Fruit fly (Drosophila melanogaster): ENCODE results near the gene CG32536.

CG32536 gene

dm6 chrX:19325729-19326473 lies 49.2 kb upstream of the CG32536 start (continued):
- TF ChIP-seq CG16813 (GFP tag; IDR thresholded peaks at IDR 0.05; ENCODE audit: partially characterized antibody): no peak
- no peak for TF ChIP-seq BEAF-32 (GFP tag; optimal IDR thresholded peaks at IDR 0.05)
- TF ChIP-seq Nf-YB (GFP tag; optimal IDR thresholded peaks at IDR 0.05): no peak
- no peak for TF ChIP-seq HLHmδ (GFP tag; optimal IDR thresholded peaks at IDR 0.05)
- TF ChIP-seq Nf-YA (GFP tag; IDR thresholded peaks at IDR 0.05): no peak
- TF ChIP-seq ATbp (GFP tag; optimal IDR thresholded peaks at IDR 0.05): no peak
- no peak for TF ChIP-seq zen2 (GFP tag; IDR thresholded peaks at IDR 0.05; ENCODE audit: partially characterized antibody)
- no peak for TF ChIP-seq maf-S (GFP tag; optimal IDR thresholded peaks at IDR 0.05)
- peak; percentile 90 for TF ChIP-seq Dip2 (GFP tag; IDR thresholded peaks at IDR 0.05)
- peak; percentile 29 for TF ChIP-seq CG1233 (GFP tag; optimal IDR thresholded peaks at IDR 0.05)
- no peak for TF ChIP-seq CG3407 (GFP tag; optimal IDR thresholded peaks at IDR 0.05)
- TF ChIP-seq nerfin-1 (tag; optimal IDR thresholded peaks at IDR 0.05): no peak
- no peak for TF ChIP-seq CG2129 (GFP tag; IDR thresholded peaks at IDR 0.05; ENCODE audit: partially characterized antibody)
- no peak for TF ChIP-seq CG16779 (GFP tag; IDR thresholded peaks at IDR 0.05)
- TF ChIP-seq Antp (GFP tag; optimal IDR thresholded peaks at IDR 0.05): no peak
- TF ChIP-seq gcm2 (GFP tag; optimal IDR thresholded peaks at IDR 0.05): no peak
- TF ChIP-seq E2f1 (GFP tag; IDR thresholded peaks at IDR 0.05): no peak
- TF ChIP-seq fd102C (GFP tag; optimal IDR thresholded peaks at IDR 0.05): no peak
- no peak for TF ChIP-seq abd-A (tag; optimal IDR thresholded peaks at IDR 0.05)
- no peak for TF ChIP-seq NfI (GFP tag; optimal IDR thresholded peaks at IDR 0.05)
- no peak for TF ChIP-seq CG7963 (GFP tag; IDR thresholded peaks at IDR 0.05; ENCODE audit: partially characterized antibody)
- no peak for TF ChIP-seq oc (tag; optimal IDR thresholded peaks at IDR 0.05)
- TF ChIP-seq run (tag; optimal IDR thresholded peaks at IDR 0.05): peak; percentile 44
- TF ChIP-seq BtbVII (GFP tag; optimal IDR thresholded peaks at IDR 0.05): no peak
- no peak for TF ChIP-seq sc (optimal IDR thresholded peaks at IDR 0.05)
- TF ChIP-seq sc (GFP tag; optimal IDR thresholded peaks at IDR 0.05): no peak
- no peak for TF ChIP-seq CG1024 (GFP tag; IDR thresholded peaks at IDR 0.05)
- TF ChIP-seq pros (GFP tag; optimal IDR thresholded peaks at IDR 0.05): no peak
- no peak for TF ChIP-seq CG3726 (GFP tag; IDR thresholded peaks at IDR 0.05)
- no peak for TF ChIP-seq pum (GFP tag; optimal IDR thresholded peaks at IDR 0.05)
- no peak for TF ChIP-seq Aef1 (GFP tag; IDR thresholded peaks at IDR 0.05)
- TF ChIP-seq CG11504 (tag; optimal IDR thresholded peaks at IDR 0.05): peak; percentile 7
- TF ChIP-seq CG11723 (GFP tag; optimal IDR thresholded peaks at IDR 0.05): no peak
- TF ChIP-seq twi (tag; optimal IDR thresholded peaks at IDR 0.05): no peak
- no peak for TF ChIP-seq dimm (GFP tag; IDR thresholded peaks at IDR 0.05)
- TF ChIP-seq CG12391 (tag; optimal IDR thresholded peaks at IDR 0.05): no peak
- TF ChIP-seq cwo (GFP tag; optimal IDR thresholded peaks at IDR 0.05): no peak
- TF ChIP-seq slbo (GFP tag; IDR thresholded peaks at IDR 0.05): no peak
- no peak for TF ChIP-seq CG14441 (GFP tag; IDR thresholded peaks at IDR 0.05)
- no peak for TF ChIP-seq chn (GFP tag; optimal IDR thresholded peaks at IDR 0.05)
- no peak for TF ChIP-seq CG18599 (GFP tag; optimal IDR thresholded peaks at IDR 0.05)
- no peak for TF ChIP-seq CG15073 (GFP tag; optimal IDR thresholded peaks at IDR 0.05)
- TF ChIP-seq vvl (GFP tag; IDR thresholded peaks at IDR 0.05): no peak
- TF ChIP-seq jigr1 (GFP tag; IDR thresholded peaks at IDR 0.05): no peak
- TF ChIP-seq CG11696 (GFP tag; IDR thresholded peaks at IDR 0.05): no peak
- no peak for TF ChIP-seq CG11560 (tag; IDR thresholded peaks at IDR 0.05)
- TF ChIP-seq da (GFP tag; optimal IDR thresholded peaks at IDR 0.05): no peak
- no peak for TF ChIP-seq CG10654 (GFP tag; optimal IDR thresholded peaks at IDR 0.05)
- TF ChIP-seq org-1 (GFP tag; optimal IDR thresholded peaks at IDR 0.05): no peak
- TF ChIP-seq CG2120 (GFP tag; optimal IDR thresholded peaks at IDR 0.05): no peak

All from whole organism, embryonic.